Fruit fly (Drosophila melanogaster) S2 (cell line): ENCODE results near the gene lmd.

Experiments
- CG8478 ChIP-seq: fragments of >200 bp; optimal IDR thresholded peaks from 2 replicates; lab custom pipeline; 2018
- CTCF ChIP-seq, 2 experiments: fragments of >200 bp; optimal IDR thresholded peaks; 2 replicates each; lab custom pipeline; 2018

dm6 chr3R:23027428-23027813 lies 908 bp upstream of the lmd start:
- no peak for TF ChIP-seq CTCF (optimal IDR thresholded peaks at IDR 0.05; lab: Kevin White, UChicago)
- no peak for TF ChIP-seq CG8478 (lab: Kevin White, UChicago)
